Fruit fly (Drosophila melanogaster) whole organism, embryonic: ENCODE measurements around the gene CG9643.

Experiments used
- Asciz ChIP-seq: fragments of 200-800 bp; sonication (Bioruptor generic); optimal IDR thresholded peaks from 2 replicates; lab custom pipeline; 2017; ENCODE audit warnings: missing biosample characterization, mild to moderate bottlenecking, missing genetic modification characterization, missing genetic modification reagents
- Atf6 ChIP-seq: fragments of 200-800 bp; sonication (Bioruptor generic); IDR thresholded peaks from 2 replicates; pipeline ENCODE4 v1.3.6; 2022; ENCODE audit warnings: missing biosample characterization, missing genetic modification characterization
- BEAF-32 ChIP-seq: fragments of 200-800 bp; sonication (Bioruptor generic); optimal IDR thresholded peaks from 3 replicates; lab custom pipeline; 2017; ENCODE audit warnings: missing biosample characterization, missing genetic modification characterization, mild to moderate bottlenecking, moderate library complexity, missing genetic modification reagents
- CG10147 ChIP-seq: fragments of 200-800 bp; sonication (Bioruptor generic); optimal IDR thresholded peaks from 2 replicates; lab custom pipeline; 2019; ENCODE audit warnings: missing biosample characterization, mild to moderate bottlenecking, missing genetic modification characterization, moderate library complexity
- CG10209 ChIP-seq: fragments of 200-800 bp; sonication (Bioruptor generic); optimal IDR thresholded peaks from 3 replicates; lab custom pipeline; 2017; ENCODE audit warnings: missing biosample characterization, mild to moderate bottlenecking, missing genetic modification characterization, missing genetic modification reagents
- CG10959 ChIP-seq: fragments of 200-800 bp; sonication (Bioruptor generic); IDR thresholded peaks from 2 replicates; pipeline ENCODE4 v1.3.6; 2022; ENCODE audit warnings: missing biosample characterization, missing genetic modification characterization
- CG11456 ChIP-seq: fragments of 200-800 bp; sonication (Bioruptor generic); IDR thresholded peaks from 3 replicates; pipeline ENCODE4 v1.3.6; 2022; ENCODE audit warnings: missing biosample characterization, missing genetic modification characterization
- CG12104 ChIP-seq: fragments of 200-800 bp; sonication (Bioruptor generic); optimal IDR thresholded peaks from 3 replicates; lab custom pipeline; 2016; ENCODE audit warnings: missing biosample characterization, missing genetic modification characterization
- CG12744 ChIP-seq: fragments of 200-800 bp; sonication (Bioruptor generic); optimal IDR thresholded peaks from 2 replicates; lab custom pipeline; 2016; ENCODE audit warnings: missing biosample characterization, missing genetic modification characterization
- CG12769 ChIP-seq: fragments of 200-800 bp; sonication (Bioruptor generic); optimal IDR thresholded peaks from 2 replicates; lab custom pipeline; 2019; ENCODE audit warnings: missing biosample characterization, mild to moderate bottlenecking, missing genetic modification characterization, moderate library complexity
- CG13296 ChIP-seq: fragments of 200-800 bp; sonication (Bioruptor generic); optimal IDR thresholded peaks from 3 replicates; lab custom pipeline; 2018; ENCODE audit warnings: missing biosample characterization, mild to moderate bottlenecking, missing genetic modification characterization
- CG15073 ChIP-seq: fragments of 200-800 bp; sonication (Bioruptor generic); optimal IDR thresholded peaks from 2 replicates; lab custom pipeline; 2016; ENCODE audit warnings: missing biosample characterization, missing genetic modification characterization
- CG15479 ChIP-seq: fragments of 200-800 bp; sonication (Bioruptor generic); optimal IDR thresholded peaks from 3 replicates; lab custom pipeline; 2019; ENCODE audit warnings: missing biosample characterization, mild to moderate bottlenecking, missing genetic modification characterization, moderate library complexity
- CG15514 ChIP-seq: fragments of 200-800 bp; sonication (Bioruptor generic); optimal IDR thresholded peaks from 3 replicates; lab custom pipeline; 2017; ENCODE audit warnings: missing biosample characterization, missing genetic modification characterization, mild to moderate bottlenecking, moderate library complexity, missing genetic modification reagents
- CG1832 ChIP-seq: fragments of 200-800 bp; sonication (Bioruptor generic); optimal IDR thresholded peaks from 2 replicates; lab custom pipeline; 2017; ENCODE audit warnings: missing biosample characterization, mild to moderate bottlenecking, missing genetic modification characterization, inconsistent platforms
- CG30431 ChIP-seq: fragments of 200-800 bp; sonication (Bioruptor generic); optimal IDR thresholded peaks from 2 replicates; lab custom pipeline; 2017; ENCODE audit warnings: missing biosample characterization, missing genetic modification characterization
- CG34224 ChIP-seq: fragments of 200-800 bp; sonication (Bioruptor generic); IDR thresholded peaks from 3 replicates; pipeline ENCODE4 v1.3.6; 2022; ENCODE audit warnings: missing biosample characterization, missing genetic modification characterization; ENCODE audit not compliant: partially characterized antibody
- CG7556 ChIP-seq: fragments of 200-800 bp; sonication (Bioruptor generic); optimal IDR thresholded peaks from 2 replicates; lab custom pipeline; 2017; ENCODE audit warnings: missing biosample characterization, mild to moderate bottlenecking, missing genetic modification characterization
- CG8359 ChIP-seq: fragments of 200-800 bp; sonication (Bioruptor generic); optimal IDR thresholded peaks from 2 replicates; lab custom pipeline; 2017; ENCODE audit warnings: missing biosample characterization, mild to moderate bottlenecking, missing genetic modification characterization, borderline replicate concordance
- CHES-1-like ChIP-seq: fragments of 200-800 bp; sonication (Bioruptor generic); optimal IDR thresholded peaks from 2 replicates; lab custom pipeline; 2016; ENCODE audit warnings: missing biosample characterization, missing genetic modification characterization
- Drgx ChIP-seq: fragments of 200-800 bp; sonication (Bioruptor generic); IDR thresholded peaks from 2 replicates; pipeline ENCODE4 v1.3.6; 2022; ENCODE audit warnings: missing biosample characterization, missing genetic modification characterization
- HLH54F ChIP-seq: fragments of 200-800 bp; sonication (Bioruptor generic); optimal IDR thresholded peaks from 3 replicates; lab custom pipeline; 2016; ENCODE audit warnings: missing biosample characterization, missing genetic modification characterization
- HmgZ ChIP-seq: fragments of 200-800 bp; sonication (Bioruptor generic); optimal IDR thresholded peaks from 2 replicates; lab custom pipeline; 2018; ENCODE audit warnings: missing biosample characterization, mild to moderate bottlenecking, missing genetic modification characterization
- Hmr ChIP-seq: fragments of 200-800 bp; sonication (Bioruptor generic); optimal IDR thresholded peaks from 3 replicates; lab custom pipeline; 2017; ENCODE audit warnings: mild to moderate bottlenecking, missing biosample characterization, missing genetic modification reagents, missing genetic modification characterization
- NK7.1 ChIP-seq: fragments of 200-800 bp; sonication (Bioruptor generic); optimal IDR thresholded peaks from 3 replicates; lab custom pipeline; 2016; ENCODE audit warnings: missing biosample characterization, missing genetic modification characterization
- Oli ChIP-seq: fragments of 200-800 bp; sonication (Bioruptor generic); optimal IDR thresholded peaks from 2 replicates; lab custom pipeline; 2018; ENCODE audit warnings: missing biosample characterization, mild to moderate bottlenecking, missing genetic modification characterization, moderate library complexity
- PHDP ChIP-seq: fragments of 200-800 bp; sonication (Bioruptor generic); optimal IDR thresholded peaks from 3 replicates; lab custom pipeline; 2018; ENCODE audit warnings: missing biosample characterization, mild to moderate bottlenecking, missing genetic modification characterization, moderate library complexity
- Poxn ChIP-seq: fragments of 200-800 bp; sonication (Bioruptor generic); IDR thresholded peaks from 2 replicates; pipeline ENCODE4 v1.3.6; 2022; ENCODE audit warnings: missing biosample characterization, missing genetic modification characterization
- Sry-δ ChIP-seq: fragments of 200-800 bp; sonication (Bioruptor generic); optimal IDR thresholded peaks from 2 replicates; lab custom pipeline; 2016; ENCODE audit warnings: missing biosample characterization, missing genetic modification characterization
- ab ChIP-seq: fragments of 200-800 bp; sonication (Bioruptor generic); optimal IDR thresholded peaks from 2 replicates; lab custom pipeline; 2016; ENCODE audit warnings: missing biosample characterization, missing genetic modification characterization
- bsh ChIP-seq, 2 experiments: fragments of 200-800 bp; sonication (Bioruptor generic); optimal IDR thresholded peaks; 2 replicates each; lab custom pipeline; 2017 to 2018; ENCODE audit warnings: mild to moderate bottlenecking in 2 of 2, missing biosample characterization in 2 of 2, missing genetic modification characterization in 2 of 2, moderate library complexity in 1 of 2
- corto ChIP-seq: fragments of 200-800 bp; sonication (Bioruptor generic); optimal IDR thresholded peaks from 2 replicates; lab custom pipeline; 2016; ENCODE audit warnings: missing biosample characterization, mild to moderate bottlenecking, missing genetic modification characterization, moderate library complexity
- da ChIP-seq: fragments of 200-800 bp; sonication (Bioruptor generic); optimal IDR thresholded peaks from 2 replicates; lab custom pipeline; 2016; ENCODE audit warnings: missing biosample characterization, missing genetic modification characterization
- dan ChIP-seq: fragments of 200-800 bp; sonication (Bioruptor generic); IDR thresholded peaks from 2 replicates; pipeline ENCODE4 v1.3.6; 2022; ENCODE audit warnings: missing biosample characterization, missing genetic modification characterization
- danr ChIP-seq: fragments of 200-800 bp; sonication (Bioruptor generic); IDR thresholded peaks from 2 replicates; pipeline ENCODE4 v1.3.6; 2022; ENCODE audit warnings: missing biosample characterization, missing genetic modification characterization
- emc ChIP-seq: fragments of 200-800 bp; sonication (Bioruptor generic); optimal IDR thresholded peaks from 2 replicates; lab custom pipeline; 2016; ENCODE audit warnings: missing biosample characterization, missing genetic modification characterization
- fd96Cb ChIP-seq: fragments of 200-800 bp; sonication (Bioruptor generic); optimal IDR thresholded peaks from 2 replicates; lab custom pipeline; 2018; ENCODE audit warnings: missing biosample characterization, mild to moderate bottlenecking, missing genetic modification characterization, moderate library complexity
- hkb ChIP-seq, 2 experiments: fragments of 200-800 bp in 1 of 2; fragments of >200 bp in 1 of 2; sonication (Bioruptor generic) in 1 of 2; IDR thresholded peaks in 1 of 2; optimal IDR thresholded peaks in 1 of 2; 2 replicates each; pipeline versions ENCODE4 v1.3.6 to Lab custom; 2017 to 2022; ENCODE audit warnings: missing biosample characterization in 1 of 2, missing genetic modification characterization in 1 of 2
- klu ChIP-seq: fragments of 200-800 bp; sonication (Bioruptor generic); IDR thresholded peaks from 2 replicates; pipeline ENCODE4 v1.3.6; 2022; ENCODE audit warnings: missing biosample characterization, missing genetic modification characterization
- knrl ChIP-seq: fragments of 200-800 bp; sonication (Bioruptor generic); IDR thresholded peaks from 3 replicates; pipeline ENCODE4 v1.3.6; 2022; ENCODE audit warnings: missing biosample characterization, missing genetic modification characterization; ENCODE audit not compliant: partially characterized antibody
- lab ChIP-seq: fragments of 200-800 bp; sonication (Bioruptor generic); optimal IDR thresholded peaks from 3 replicates; lab custom pipeline; 2017; ENCODE audit warnings: missing biosample characterization, missing genetic modification characterization, mild to moderate bottlenecking, moderate library complexity, missing genetic modification reagents
- odd ChIP-seq: fragments of 200-800 bp; sonication (Bioruptor generic); optimal IDR thresholded peaks from 2 replicates; lab custom pipeline; 2017; ENCODE audit warnings: missing biosample characterization, mild to moderate bottlenecking, missing genetic modification characterization
- pb ChIP-seq: fragments of 200-800 bp; sonication (Bioruptor generic); optimal IDR thresholded peaks from 3 replicates; lab custom pipeline; 2016; ENCODE audit warnings: missing biosample characterization, missing genetic modification characterization
- pfk ChIP-seq: fragments of 200-800 bp; sonication (Bioruptor generic); optimal IDR thresholded peaks from 2 replicates; lab custom pipeline; 2018; ENCODE audit warnings: missing biosample characterization, mild to moderate bottlenecking, missing genetic modification characterization, moderate library complexity
- slou ChIP-seq: fragments of 200-800 bp; sonication (Bioruptor generic); optimal IDR thresholded peaks from 3 replicates; lab custom pipeline; 2016; ENCODE audit warnings: missing biosample characterization, missing genetic modification characterization
- so ChIP-seq: fragments of 200-800 bp; sonication (Bioruptor generic); IDR thresholded peaks from 3 replicates; pipeline ENCODE4 v1.3.6; 2022; ENCODE audit warnings: missing biosample characterization, missing genetic modification characterization
- sr ChIP-seq: fragments of 200-800 bp; sonication (Bioruptor generic); IDR thresholded peaks from 3 replicates; pipeline ENCODE4 v1.3.6; 2022; ENCODE audit warnings: missing biosample characterization, missing genetic modification characterization
- unc-4 ChIP-seq: fragments of 200-800 bp; sonication (Bioruptor generic); IDR thresholded peaks from 2 replicates; pipeline ENCODE4 v1.3.6; 2022; ENCODE audit warnings: missing biosample characterization, missing genetic modification characterization; ENCODE audit not compliant: partially characterized antibody
- wor ChIP-seq: fragments of 200-800 bp; sonication (Bioruptor generic); IDR thresholded peaks from 2 replicates; pipeline ENCODE4 v1.3.6; 2022; ENCODE audit warnings: missing biosample characterization, missing genetic modification characterization

CG9643 gene

dm6 chr2L:2957547-2958174 lies 21.4 kb downstream of the CG9643 start (continued):
- TF ChIP-seq da (GFP tag; lab: Kevin White, UChicago), result no peak
- TF ChIP-seq ab (GFP tag; lab: Kevin White, UChicago), result no peak
- TF ChIP-seq so, result no peak; the same call in 2 of the 3 replicates
- peak; percentile 64 to 76 for TF ChIP-seq bsh (GFP tag; optimal IDR thresholded peaks at IDR 0.05; lab: Kevin White, UChicago)
- no peak for TF ChIP-seq CG15479 (GFP tag; lab: Kevin White, UChicago)
- peak; percentile 22 for TF ChIP-seq CG10209 (GFP tag; lab: Kevin White, UChicago)
- TF ChIP-seq danr (GFP tag; lab: Robert Waterston, UW), result 0 out of 2 replicates have a peak, but pooled peaks have one; percentile 46
- TF ChIP-seq knrl (GFP tag; lab: Robert Waterston, UW), result peak; percentile 45; the same call in 2 of the 3 replicates
- TF ChIP-seq CG7556 (GFP tag; lab: Kevin White, UChicago), result no peak
- peak; percentile 62 for TF ChIP-seq Asciz (GFP tag; lab: Kevin White, UChicago)
- no peak for TF ChIP-seq CG12104
- no peak for TF ChIP-seq NK7.1 (GFP tag; lab: Kevin White, UChicago)
- TF ChIP-seq CG34224 (GFP tag; lab: Robert Waterston, UW), result no peak
- no peak for TF ChIP-seq Atf6
- TF ChIP-seq Oli, result peak; percentile 34
- TF ChIP-seq CG10959, result no peak
- TF ChIP-seq Drgx (GFP tag; lab: Robert Waterston, UW), result peak; percentile 80
- TF ChIP-seq CG8359 (GFP tag; lab: Kevin White, UChicago), result peak; percentile 11
- no peak for TF ChIP-seq CG1832 (GFP tag; lab: Kevin White, UChicago)
- TF ChIP-seq CG15514, result no peak
- no peak for TF ChIP-seq CG12769 (tag; lab: Kevin White, UChicago)
- no peak for TF ChIP-seq corto (GFP tag; lab: Kevin White, UChicago)
- no peak for TF ChIP-seq slou (GFP tag; lab: Kevin White, UChicago)
- TF ChIP-seq HLH54F (GFP tag; lab: Kevin White, UChicago), result no peak
- no peak for TF ChIP-seq unc-4 (GFP tag; lab: Robert Waterston, UW)
- no peak for TF ChIP-seq Hmr (GFP tag; lab: Kevin White, UChicago)
- no peak for TF ChIP-seq klu (GFP tag; lab: Robert Waterston, UW)
- no peak for TF ChIP-seq CHES-1-like (GFP tag; lab: Kevin White, UChicago)
- TF ChIP-seq CG12744, result no peak
- no peak for TF ChIP-seq HmgZ (tag; lab: Kevin White, UChicago)
- TF ChIP-seq CG10147 (GFP tag; lab: Kevin White, UChicago), result no peak
- peak; percentile 13 for TF ChIP-seq CG30431
- no peak for TF ChIP-seq lab
- TF ChIP-seq dan (GFP tag; lab: Robert Waterston, UW), result no peak
- no peak for TF ChIP-seq odd (GFP tag; lab: Kevin White, UChicago)
- no peak for TF ChIP-seq BEAF-32
- TF ChIP-seq fd96Cb (tag; lab: Kevin White, UChicago), result peak; percentile 72
- peak; percentile 45; the same call in 1 of the 2 replicates for TF ChIP-seq wor
- no peak for TF ChIP-seq pb
- no peak for TF ChIP-seq sr (GFP tag; lab: Robert Waterston, UW)
- TF ChIP-seq pfk, result no peak
- no peak for TF ChIP-seq hkb (optimal IDR thresholded peaks at IDR 0.05; lab: Kevin White, UChicago)
- peak; percentile 48; the same call in 1 of the 2 replicates for TF ChIP-seq hkb (GFP tag; IDR thresholded peaks at IDR 0.05; lab: Robert Waterston, UW)
- TF ChIP-seq Poxn (GFP tag; lab: Robert Waterston, UW), result no peak
- TF ChIP-seq emc, result no peak
- no peak for TF ChIP-seq CG13296
- no peak for TF ChIP-seq CG15073 (GFP tag; lab: Kevin White, UChicago)
- TF ChIP-seq CG11456 (GFP tag; lab: Robert Waterston, UW), result no peak
- TF ChIP-seq Sry-δ (GFP tag; lab: Kevin White, UChicago), result no peak
- TF ChIP-seq PHDP, result no peak
